Worm (Caenorhabditis elegans) whole organism, early embryonic: Measurements from ENCODE around the gene sfxn-1.3.

Source experiments
- B0310.2 ChIP-seq: sonication (generic microtip); optimal IDR thresholded peaks from 2 replicates; lab custom pipeline; 2016; ENCODE audit warnings: mild to moderate bottlenecking, missing genetic modification characterization, missing compliant biosample characterization
- F13C5.2 ChIP-seq: sonication (generic microtip); optimal IDR thresholded peaks from 2 replicates; lab custom pipeline; 2017; ENCODE audit warnings: mild to moderate bottlenecking, missing genetic modification characterization, inconsistent platforms, missing compliant biosample characterization
- aly-1 ChIP-seq: sonication (generic microtip); optimal IDR thresholded peaks from 2 replicates; lab custom pipeline; 2016; ENCODE audit warnings: missing genetic modification characterization, missing compliant biosample characterization
- ama-1 ChIP-seq: fragments of 150-350 bp; optimal IDR thresholded peaks from 2 replicates; lab custom pipeline; 2014
- ceh-13 ChIP-seq: fragments of 200-800 bp; sonication (Bioruptor generic); optimal IDR thresholded peaks from 2 replicates; lab custom pipeline; 2018; ENCODE audit warnings: mild to moderate bottlenecking, missing genetic modification characterization, missing compliant biosample characterization
- ceh-36 ChIP-seq: sonication (generic microtip); optimal IDR thresholded peaks from 2 replicates; lab custom pipeline; 2016; ENCODE audit warnings: missing genetic modification characterization, inconsistent platforms, missing compliant biosample characterization
- ets-7 ChIP-seq: sonication (generic microtip); optimal IDR thresholded peaks from 2 replicates; lab custom pipeline; 2016; ENCODE audit warnings: missing genotype, missing genetic modification characterization, missing compliant biosample characterization
- flt-1 ChIP-seq: fragments of 200-800 bp; sonication (Bioruptor generic); IDR thresholded peaks from 2 replicates; pipeline ENCODE4 v1.3.6; 2022; ENCODE audit warnings: missing genetic modification characterization, missing compliant biosample characterization
- hmbx-1 ChIP-seq: sonication (generic microtip); optimal IDR thresholded peaks from 2 replicates; lab custom pipeline; 2016; ENCODE audit warnings: mild to moderate bottlenecking, missing genetic modification characterization, missing compliant biosample characterization
- hmg-4 ChIP-seq: fragments of 200-800 bp; sonication (Bioruptor generic); optimal IDR thresholded peaks from 2 replicates; lab custom pipeline; 2018; ENCODE audit warnings: mild to moderate bottlenecking, missing genetic modification characterization, missing compliant biosample characterization
- hnd-1 ChIP-seq: sonication (generic microtip); optimal IDR thresholded peaks from 2 replicates; lab custom pipeline; 2016; ENCODE audit warnings: missing genetic modification characterization, missing compliant biosample characterization
- pes-1 ChIP-seq: fragments of 200-800 bp; sonication (Bioruptor generic); IDR thresholded peaks from 2 replicates; pipeline ENCODE4 v1.3.6; 2022; ENCODE audit warnings: missing genetic modification reagents, missing genetic modification characterization, missing compliant biosample characterization
- scrt-1 ChIP-seq: fragments of 200-800 bp; sonication (Bioruptor generic); IDR thresholded peaks from 2 replicates; pipeline ENCODE4 v1.3.6; 2022; ENCODE audit warnings: missing genetic modification characterization, missing compliant biosample characterization
- sea-1 ChIP-seq: fragments of 200-800 bp; sonication (Bioruptor generic); conservative IDR thresholded peaks from 2 replicates; pipeline ENCODE4 v1.3.6; 2022; ENCODE audit warnings: missing genetic modification characterization, missing compliant biosample characterization
- tbx-11 ChIP-seq: fragments of 200-800 bp; sonication (Bioruptor generic); IDR thresholded peaks from 2 replicates; pipeline ENCODE4 v1.3.6; 2022; ENCODE audit warnings: missing genetic modification characterization, missing compliant biosample characterization
- tbx-37 ChIP-seq: fragments of 200-800 bp; sonication (Bioruptor generic); conservative IDR thresholded peaks from 2 replicates; pipeline ENCODE4 v1.3.6; 2022; ENCODE audit warnings: missing genetic modification reagents, missing genetic modification characterization, missing compliant biosample characterization
- tra-4 ChIP-seq: sonication (generic microtip); optimal IDR thresholded peaks from 2 replicates; lab custom pipeline; 2017; ENCODE audit warnings: missing genetic modification characterization, missing compliant biosample characterization

Gene sfxn-1.3

ce11 chrV:15698099-15698498 lies 28.5 kb upstream of the sfxn-1.3 start, which contains the start of gene srx-29:
Gene srx-29 (minus strand): TSS chrV:15698199.
- TF ChIP-seq pes-1 (GFP tag; lab: Robert Waterston, UW) (no peak), tbx-11 (GFP tag; lab: Robert Waterston, UW) (no peak), tbx-37 (GFP tag; lab: Robert Waterston, UW) (no peak), hmbx-1 (tag; lab: Kevin White, UChicago) (no peak), ama-1 (lab: Kevin White, UChicago) (no peak), aly-1 (no peak)

ce11 chrV:15699799-15700198 lies 26.8 kb upstream of the sfxn-1.3 start, which contains the start of gene nhr-199:
Gene nhr-199 (minus strand): TSS chrV:15699899.
- TF ChIP-seq B0310.2 (tag; lab: Kevin White, UChicago) (no peak), tbx-11 (GFP tag; lab: Robert Waterston, UW) (no peak)

ce11 chrV:15702263-15702662 lies 24.4 kb upstream of the sfxn-1.3 start, which contains the start of gene nhr-53:
Gene nhr-53 (minus strand): TSS chrV:15702363.
- TF ChIP-seq hmbx-1 (tag; lab: Kevin White, UChicago), result no peak
- no peak for TF ChIP-seq tbx-11 (GFP tag; lab: Robert Waterston, UW)
- no peak for TF ChIP-seq F13C5.2 (tag; lab: Kevin White, UChicago)
- no peak for TF ChIP-seq ama-1 (lab: Kevin White, UChicago)
- no peak for TF ChIP-seq ets-7
- no peak for TF ChIP-seq flt-1 (GFP tag; lab: Robert Waterston, UW)
- no peak for TF ChIP-seq scrt-1 (GFP tag; lab: Robert Waterston, UW)
- TF ChIP-seq ceh-36 (tag; lab: Kevin White, UChicago), result no peak
- no peak for TF ChIP-seq B0310.2 (tag; lab: Kevin White, UChicago)
- no peak for TF ChIP-seq sea-1
- TF ChIP-seq aly-1, result no peak
- no peak for TF ChIP-seq ceh-13 (GFP tag; lab: Kevin White, UChicago)

- TF ChIP-seq scrt-1 (GFP tag; lab: Robert Waterston, UW) (no peak), tra-4 (tag; lab: Kevin White, UChicago) (no peak), F13C5.2 (tag; lab: Kevin White, UChicago) (no peak), pes-1 (GFP tag; lab: Robert Waterston, UW) (no peak), ceh-36 (tag; lab: Kevin White, UChicago) (no peak), hmg-4 (GFP tag; lab: Kevin White, UChicago) (no peak), ets-7 (no peak), tbx-11 (GFP tag; lab: Robert Waterston, UW) (no peak), ceh-13 (GFP tag; lab: Kevin White, UChicago) (no peak), ama-1 (lab: Kevin White, UChicago) (no peak), flt-1 (GFP tag; lab: Robert Waterston, UW) (no peak), B0310.2 (tag; lab: Kevin White, UChicago) (no peak), sea-1 (no peak), tbx-37 (GFP tag; lab: Robert Waterston, UW) (no peak), hmbx-1 (tag; lab: Kevin White, UChicago) (no peak), aly-1 (no peak)
Measured at ce11 chrV:15704745-15705144, 21.9 kb upstream of the sfxn-1.3 start, which contains the start of gene twk-34. Gene twk-34 (plus strand): TSS chrV:15704960.

- no peak for TF ChIP-seq ets-7
- TF ChIP-seq ceh-13 (GFP tag; lab: Kevin White, UChicago), result no peak
- no peak for TF ChIP-seq aly-1
- TF ChIP-seq sea-1, result no peak
- no peak for TF ChIP-seq ceh-36 (tag; lab: Kevin White, UChicago)
- no peak for TF ChIP-seq tbx-11 (GFP tag; lab: Robert Waterston, UW)
- no peak for TF ChIP-seq scrt-1 (GFP tag; lab: Robert Waterston, UW)
- TF ChIP-seq hnd-1, result no peak
- no peak for TF ChIP-seq B0310.2 (tag; lab: Kevin White, UChicago)
- TF ChIP-seq F13C5.2 (tag; lab: Kevin White, UChicago), result no peak
- TF ChIP-seq ama-1 (lab: Kevin White, UChicago), result no peak
- no peak for TF ChIP-seq pes-1 (GFP tag; lab: Robert Waterston, UW)
- no peak for TF ChIP-seq hmbx-1 (tag; lab: Kevin White, UChicago)
- TF ChIP-seq tra-4 (tag; lab: Kevin White, UChicago), result no peak
- no peak for TF ChIP-seq hmg-4 (GFP tag; lab: Kevin White, UChicago)
- TF ChIP-seq flt-1 (GFP tag; lab: Robert Waterston, UW), result no peak
- TF ChIP-seq tbx-37 (GFP tag; lab: Robert Waterston, UW), result no peak
Measured at ce11 chrV:15707982-15708381, 18.7 kb upstream of the sfxn-1.3 start.

- TF ChIP-seq flt-1 (GFP tag; lab: Robert Waterston, UW) (no peak), tbx-11 (GFP tag; lab: Robert Waterston, UW) (no peak), ama-1 (lab: Kevin White, UChicago) (no peak)
Measured at ce11 chrV:15710401-15710800, 16.2 kb upstream of the sfxn-1.3 start, which contains the start of gene Y6E2A.1. Gene Y6E2A.1 (minus strand): TSS chrV:15710501.

ce11 chrV:15711898-15712297 lies 14.7 kb upstream of the sfxn-1.3 start, which contains the start of gene str-101:
Gene str-101 (minus strand): TSS chrV:15711998.
- TF ChIP-seq ama-1 (lab: Kevin White, UChicago) (no peak), scrt-1 (GFP tag; lab: Robert Waterston, UW) (no peak), ets-7 (no peak), ceh-13 (GFP tag; lab: Kevin White, UChicago) (no peak), tbx-37 (GFP tag; lab: Robert Waterston, UW) (no peak), aly-1 (no peak), hnd-1 (no peak), ceh-36 (tag; lab: Kevin White, UChicago) (no peak)

ce11 chrV:15712385-15712784 lies 14.3 kb upstream of the sfxn-1.3 start:
- TF ChIP-seq aly-1 (no peak), scrt-1 (GFP tag; lab: Robert Waterston, UW) (no peak), hnd-1 (no peak), tra-4 (tag; lab: Kevin White, UChicago) (no peak), ceh-36 (tag; lab: Kevin White, UChicago) (no peak), pes-1 (GFP tag; lab: Robert Waterston, UW) (no peak), hmbx-1 (tag; lab: Kevin White, UChicago) (no peak), ceh-13 (GFP tag; lab: Kevin White, UChicago) (no peak), flt-1 (GFP tag; lab: Robert Waterston, UW) (no peak), tbx-37 (GFP tag; lab: Robert Waterston, UW) (no peak), ama-1 (lab: Kevin White, UChicago) (no peak), tbx-11 (GFP tag; lab: Robert Waterston, UW) (no peak), B0310.2 (tag; lab: Kevin White, UChicago) (no peak), sea-1 (no peak), F13C5.2 (tag; lab: Kevin White, UChicago) (no peak), ets-7 (no peak), hmg-4 (GFP tag; lab: Kevin White, UChicago) (no peak)
